Fruit fly (Drosophila melanogaster) whole organism, pupa: ENCODE results near the gene CG10283.

ENCODE experiments used
- EcR ChIP-seq: fragments of 200-800 bp; sonication (Bioruptor generic); optimal IDR thresholded peaks from 3 replicates; lab custom pipeline; 2019; ENCODE audit warnings: missing biosample characterization, missing genetic modification characterization, mild to moderate bottlenecking, moderate library complexity, missing genetic modification reagents
- Pif1A ChIP-seq: fragments of 200-800 bp; sonication (Bioruptor generic); optimal IDR thresholded peaks from 3 replicates; lab custom pipeline; 2016; ENCODE audit warnings: missing biosample characterization, missing genetic modification characterization

DNA sequence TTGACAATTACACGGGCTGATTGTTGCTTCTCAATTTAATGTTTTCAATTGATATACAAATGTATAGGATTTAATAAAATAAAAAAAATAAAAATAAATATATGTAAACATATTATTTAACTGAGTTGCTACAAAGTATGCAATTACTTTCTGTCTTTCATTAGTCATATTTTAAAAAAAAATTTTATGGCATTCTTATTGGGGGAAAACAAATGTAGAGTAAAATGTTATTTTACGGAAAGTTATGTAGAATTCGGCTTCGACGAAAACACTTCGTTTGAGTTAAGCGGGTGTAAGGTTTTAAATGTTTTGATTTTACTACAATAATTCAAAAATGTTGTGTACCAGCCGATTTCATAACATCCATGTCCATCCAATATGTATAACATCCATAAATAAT is 29.1 kb upstream of the CG10283 start:
- TF ChIP-seq Pif1A (GFP tag; lab: Kevin White, UChicago) (no peak), EcR (no peak)
